Worm (Caenorhabditis elegans) whole organism, L1 larva: ENCODE measurements around the gene Y39B6A.41.

ENCODE experiments used
- aha-1 ChIP-seq: fragments of 150-350 bp; optimal IDR thresholded peaks from 2 replicates; lab custom pipeline; 2014; ENCODE audit warnings: missing biosample characterization, missing genetic modification characterization
- alr-1 ChIP-seq: fragments of 200-800 bp; sonication (Bioruptor generic); optimal IDR thresholded peaks from 2 replicates; lab custom pipeline; 2018; ENCODE audit warnings: borderline replicate concordance, mild to moderate bottlenecking, missing genetic modification characterization, missing compliant biosample characterization
- aly-2 ChIP-seq: fragments of 150-350 bp; optimal IDR thresholded peaks from 2 replicates; lab custom pipeline; 2014; ENCODE audit warnings: missing biosample characterization, missing genetic modification characterization
- ceh-8 ChIP-seq: fragments of 200-800 bp; sonication (Bioruptor generic); optimal IDR thresholded peaks from 2 replicates; lab custom pipeline; 2018; ENCODE audit warnings: mild to moderate bottlenecking, missing genetic modification characterization, moderate library complexity, missing compliant biosample characterization
- ceh-82 ChIP-seq, 3 experiments: fragments of 150-350 bp in 1 of 3; sonication (generic microtip) in 2 of 3; optimal IDR thresholded peaks; 2 replicates each; lab custom pipeline; 2014 to 2017; ENCODE audit warnings: missing biosample characterization in 3 of 3, missing genetic modification characterization in 3 of 3
- ceh-90 ChIP-seq: sonication (generic microtip); optimal IDR thresholded peaks from 2 replicates; lab custom pipeline; 2016; ENCODE audit warnings: missing genetic modification characterization, missing compliant biosample characterization
- ces-1 ChIP-seq: fragments of 150-350 bp; optimal IDR thresholded peaks from 2 replicates; lab custom pipeline; 2014; ENCODE audit warnings: missing biosample characterization, missing genetic modification reagents, missing genetic modification characterization
- dsc-1 ChIP-seq: sonication (generic microtip); optimal IDR thresholded peaks from 2 replicates; lab custom pipeline; 2016; ENCODE audit warnings: mild to moderate bottlenecking, missing genetic modification characterization, missing compliant biosample characterization
- efl-1 ChIP-seq, 4 experiments: fragments of 150-350 bp; optimal IDR thresholded peaks in 3 of 4; peaks in 1 of 4; 1 replicate in 1 of 4; 2 replicates in 3 of 4; lab custom pipeline; 2014; ENCODE audit warnings: missing biosample characterization in 2 of 4, missing genetic modification characterization in 2 of 4, missing genetic modification reagents in 2 of 4
- efl-3 ChIP-seq: fragments of 200-800 bp; sonication (Bioruptor generic); optimal IDR thresholded peaks from 2 replicates; lab custom pipeline; 2018; ENCODE audit warnings: mild to moderate bottlenecking, missing genetic modification characterization, missing compliant biosample characterization
- elt-3 ChIP-seq, 6 experiments: fragments of 150-350 bp in 1 of 6; sonication (generic microtip); optimal IDR thresholded peaks; 2 replicates each; lab custom pipeline; 2017 to 2018; ENCODE audit warnings: missing biosample characterization in 6 of 6, missing genetic modification characterization in 6 of 6, inconsistent platforms in 1 of 6
- ets-5 ChIP-seq: fragments of 200-800 bp; sonication (Bioruptor generic); IDR thresholded peaks from 2 replicates; pipeline ENCODE4 v1.3.6; 2022; ENCODE audit warnings: missing genetic modification characterization, missing compliant biosample characterization
- fkh-10 ChIP-seq: sonication (generic microtip); optimal IDR thresholded peaks from 2 replicates; lab custom pipeline; 2017; ENCODE audit warnings: missing biosample characterization, missing genetic modification reagents, missing genetic modification characterization
- fkh-4 ChIP-seq: sonication (generic microtip); optimal IDR thresholded peaks from 2 replicates; lab custom pipeline; 2016; ENCODE audit warnings: missing compliant biosample characterization, missing genetic modification characterization, borderline replicate concordance
- hlh-4 ChIP-seq: sonication (generic microtip); optimal IDR thresholded peaks from 2 replicates; lab custom pipeline; 2016; ENCODE audit warnings: mild to moderate bottlenecking, missing genetic modification characterization, missing compliant biosample characterization
- hpl-2 ChIP-seq: fragments of 150-350 bp; optimal IDR thresholded peaks from 2 replicates; lab custom pipeline; 2014; ENCODE audit warnings: missing biosample characterization, missing genetic modification reagents, missing genetic modification characterization
- irx-1 ChIP-seq: sonication (generic microtip); optimal IDR thresholded peaks from 2 replicates; lab custom pipeline; 2016; ENCODE audit warnings: missing genetic modification characterization, missing compliant biosample characterization
- isw-1 ChIP-seq: fragments of 200-800 bp; sonication (Bioruptor generic); IDR thresholded peaks from 2 replicates; pipeline ENCODE4 v1.3.6; 2022; ENCODE audit warnings: missing genetic modification characterization, missing compliant biosample characterization
- jun-1 ChIP-seq: fragments of 150-350 bp; optimal IDR thresholded peaks from 2 replicates; lab custom pipeline; 2014; ENCODE audit warnings: missing biosample characterization, missing genetic modification reagents, missing genetic modification characterization
- lin-15B ChIP-seq: fragments of 150-350 bp; sonication (generic microtip); optimal IDR thresholded peaks from 3 replicates; lab custom pipeline; 2014; ENCODE audit warnings: missing biosample characterization, missing genetic modification characterization
- lin-35 ChIP-seq, 2 experiments: fragments of 150-350 bp; optimal IDR thresholded peaks; 2 replicates each; lab custom pipeline; 2014; ENCODE audit warnings: missing biosample characterization in 2 of 2, missing genetic modification characterization in 2 of 2, missing genetic modification reagents in 2 of 2
- lin-39 ChIP-seq: fragments of 150-350 bp; optimal IDR thresholded peaks from 2 replicates; lab custom pipeline; 2014; ENCODE audit warnings: missing biosample characterization, missing genetic modification reagents, missing genetic modification characterization
- lir-3 ChIP-seq: sonication (generic microtip); optimal IDR thresholded peaks from 2 replicates; lab custom pipeline; 2016; ENCODE audit warnings: mild to moderate bottlenecking, missing genetic modification characterization, moderate library complexity, missing compliant biosample characterization; ENCODE audit not compliant: poor library complexity
- mab-9 ChIP-seq: fragments of 200-800 bp; sonication (Bioruptor generic); IDR thresholded peaks from 2 replicates; pipeline ENCODE4 v1.3.6; 2022; ENCODE audit warnings: missing genetic modification reagents, missing genetic modification characterization, missing compliant biosample characterization
- mef-2 ChIP-seq: fragments of 150-350 bp; optimal IDR thresholded peaks from 2 replicates; lab custom pipeline; 2014; ENCODE audit warnings: missing biosample characterization, missing genetic modification characterization
- nhr-11 ChIP-seq: fragments of 150-350 bp; optimal IDR thresholded peaks from 2 replicates; lab custom pipeline; 2014; ENCODE audit warnings: missing biosample characterization, missing genetic modification characterization
- nhr-19 ChIP-seq: fragments of 200-800 bp; sonication (Bioruptor generic); conservative IDR thresholded peaks from 2 replicates; pipeline ENCODE4 v1.3.6; 2022; ENCODE audit warnings: missing genetic modification characterization, missing compliant biosample characterization
- nhr-20 ChIP-seq: sonication (generic microtip); optimal IDR thresholded peaks from 2 replicates; lab custom pipeline; 2016; ENCODE audit warnings: mild to moderate bottlenecking, missing genetic modification characterization, missing compliant biosample characterization
- nhr-77 ChIP-seq: fragments of 150-350 bp; optimal IDR thresholded peaks from 2 replicates; lab custom pipeline; 2014; ENCODE audit warnings: missing biosample characterization, missing genetic modification characterization
- nhr-85 ChIP-seq: sonication (generic microtip); peaks from one replicate; lab custom pipeline; 2016; ENCODE audit warnings: missing genetic modification characterization, inconsistent platforms, missing compliant biosample characterization
- pqm-1 ChIP-seq: sonication (generic microtip); optimal IDR thresholded peaks from 3 replicates; lab custom pipeline; 2017; ENCODE audit warnings: missing biosample characterization, missing genetic modification characterization
- snpc-4 ChIP-seq: fragments of 150-350 bp; optimal IDR thresholded peaks from 2 replicates; lab custom pipeline; 2014; ENCODE audit warnings: missing biosample characterization, missing genetic modification characterization
- snu-23 ChIP-seq: sonication (generic microtip); optimal IDR thresholded peaks from 2 replicates; lab custom pipeline; 2016; ENCODE audit warnings: missing genetic modification characterization, missing compliant biosample characterization
- sox-4 ChIP-seq: sonication (generic microtip); optimal IDR thresholded peaks from 2 replicates; lab custom pipeline; 2016; ENCODE audit warnings: missing genetic modification characterization, missing compliant biosample characterization
- sup-37 ChIP-seq: fragments of 200-800 bp; sonication (Bioruptor generic); optimal IDR thresholded peaks from 2 replicates; lab custom pipeline; 2018; ENCODE audit warnings: mild to moderate bottlenecking, missing genetic modification characterization, missing compliant biosample characterization
- swsn-7 ChIP-seq: sonication (generic microtip); optimal IDR thresholded peaks from 2 replicates; lab custom pipeline; 2016; ENCODE audit warnings: missing genetic modification characterization, missing compliant biosample characterization
- tbx-2 ChIP-seq: sonication (generic microtip); optimal IDR thresholded peaks from 2 replicates; lab custom pipeline; 2016; ENCODE audit warnings: missing genetic modification characterization, missing compliant biosample characterization
- tlp-1 ChIP-seq: fragments of 150-350 bp; optimal IDR thresholded peaks from 2 replicates; lab custom pipeline; 2014; ENCODE audit warnings: missing biosample characterization, missing genetic modification characterization
- unc-62 ChIP-seq: fragments of 150-350 bp; optimal IDR thresholded peaks from 2 replicates; lab custom pipeline; 2014; ENCODE audit warnings: missing biosample characterization, missing genetic modification reagents, missing genetic modification characterization
- unc-86 ChIP-seq: sonication (generic microtip); optimal IDR thresholded peaks from 2 replicates; lab custom pipeline; 2016; ENCODE audit warnings: missing genetic modification characterization, missing compliant biosample characterization
- unc-98 ChIP-seq: fragments of 200-800 bp; sonication (Bioruptor generic); IDR thresholded peaks from 2 replicates; pipeline ENCODE4 v1.3.6; 2022; ENCODE audit warnings: missing genetic modification characterization, missing compliant biosample characterization
- vab-15 ChIP-seq: sonication (generic microtip); optimal IDR thresholded peaks from 2 replicates; lab custom pipeline; 2017; ENCODE audit warnings: missing genotype, mild to moderate bottlenecking, missing genetic modification characterization, missing compliant biosample characterization
- xbp-1 ChIP-seq: sonication (generic microtip); optimal IDR thresholded peaks from 2 replicates; lab custom pipeline; 2016; ENCODE audit warnings: missing genetic modification characterization, missing compliant biosample characterization
- zip-4 ChIP-seq: fragments of 200-800 bp; sonication (Bioruptor generic); optimal IDR thresholded peaks from 2 replicates; lab custom pipeline; 2018; ENCODE audit warnings: mild to moderate bottlenecking, missing genetic modification characterization, moderate library complexity, missing compliant biosample characterization
- ztf-11 ChIP-seq, 2 experiments: sonication (generic microtip); optimal IDR thresholded peaks; 2 replicates each; lab custom pipeline; 2016 to 2017; ENCODE audit warnings: missing genetic modification characterization in 2 of 2, missing biosample characterization in 1 of 2, missing compliant biosample characterization in 1 of 2
- ztf-4 ChIP-seq: fragments of 150-350 bp; optimal IDR thresholded peaks from 2 replicates; lab custom pipeline; 2014; ENCODE audit warnings: missing biosample characterization, missing genetic modification characterization

The Y39B6A.41 gene

ce11 chrV:18993017-18993416 is 15.2 kb upstream of the Y39B6A.41 start:
- TF ChIP-seq ceh-8 (GFP tag; lab: Kevin White, UChicago) (no peak), efl-1 (optimal IDR thresholded peaks at IDR 0.05; lab: Kevin White, UChicago) (no peak), efl-1 (GFP tag; optimal IDR thresholded peaks at IDR 0.05 in 1 of 2; lab: Kevin White, UChicago) (peak in 1 of 2 experiments; percentile 25), lin-39 (tag; lab: Kevin White, UChicago) (no peak), nhr-77 (tag; lab: Kevin White, UChicago) (no peak)

- TF ChIP-seq ces-1 (GFP tag; lab: Kevin White, UChicago), result no peak
- no peak for TF ChIP-seq nhr-20 (tag; lab: Kevin White, UChicago)
- no peak for TF ChIP-seq mef-2
These were observed 13.2 kb upstream of the Y39B6A.41 start for ce11 chrV:18990958-18991357.

- TF ChIP-seq jun-1 (tag; lab: Kevin White, UChicago) (peak; percentile 75), efl-3 (no peak), tbx-2 (tag; lab: Kevin White, UChicago) (peak; percentile 80), efl-1 (optimal IDR thresholded peaks at IDR 0.05; lab: Kevin White, UChicago) (peak; percentile 70 to 82), efl-1 (GFP tag; optimal IDR thresholded peaks at IDR 0.05 in 1 of 2; lab: Kevin White, UChicago) (peak; percentile 79 to 98), mef-2 (no peak), lir-3 (tag; lab: Kevin White, UChicago) (no peak), snu-23 (GFP tag; lab: Kevin White, UChicago) (peak; percentile 85), tlp-1 (tag; lab: Kevin White, UChicago) (no peak), nhr-20 (tag; lab: Kevin White, UChicago) (peak; percentile 67), nhr-11 (tag; lab: Kevin White, UChicago) (peak; percentile 42), elt-3 (tag; optimal IDR thresholded peaks at IDR 0.05; lab: Kevin White, UChicago) (peak in 1 of 6 experiments; percentile 9), isw-1 (GFP tag; lab: Robert Waterston, UW) (peak; percentile 69), zip-4 (no peak), sox-4 (tag; lab: Kevin White, UChicago) (peak; percentile 56), alr-1 (no peak), dsc-1 (tag; lab: Kevin White, UChicago) (peak; percentile 77), xbp-1 (tag; lab: Kevin White, UChicago) (peak; percentile 75), lin-39 (tag; lab: Kevin White, UChicago) (peak; percentile 57), unc-62 (GFP tag; lab: Kevin White, UChicago) (no peak), ztf-11 (tag; optimal IDR thresholded peaks at IDR 0.05; lab: Kevin White, UChicago) (peak in 1 of 2 experiments; percentile 46), mab-9 (GFP tag; lab: Robert Waterston, UW) (peak; percentile 79), aha-1 (tag; lab: Kevin White, UChicago) (no peak), nhr-19 (GFP tag; lab: Robert Waterston, UW) (peak; percentile 93), hpl-2 (peak; percentile 9), ztf-4 (tag; lab: Kevin White, UChicago) (peak; percentile 24), unc-98 (GFP tag; lab: Robert Waterston, UW) (peak; percentile 55; the same call in 1 of the 2 replicates), ceh-82 (tag; optimal IDR thresholded peaks at IDR 0.05; lab: Kevin White, UChicago) (peak; percentile 75 to 90 (median 89)), aly-2 (tag; lab: Kevin White, UChicago) (peak; percentile 53), lin-35 (GFP tag; optimal IDR thresholded peaks at IDR 0.05; lab: Kevin White, UChicago) (peak; percentile 74 to 85), swsn-7 (tag; lab: Kevin White, UChicago) (peak; percentile 82), vab-15 (tag; lab: Kevin White, UChicago) (no peak), ets-5 (no peak), irx-1 (tag; lab: Kevin White, UChicago) (peak; percentile 72), snpc-4 (peak; percentile 62), hlh-4 (tag; lab: Kevin White, UChicago) (no peak), sup-37 (GFP tag; lab: Kevin White, UChicago) (peak; percentile 53), fkh-10 (GFP tag; lab: Kevin White, UChicago) (no peak), ceh-90 (peak; percentile 57), lin-15B (tag; lab: Kevin White, UChicago) (peak; percentile 38), unc-86 (tag; lab: Kevin White, UChicago) (peak; percentile 67), pqm-1 (no peak), fkh-4 (peak; percentile 43), nhr-85 (tag; lab: Kevin White, UChicago) (peak; percentile 85)
These were observed 12.6 kb upstream of the Y39B6A.41 start, which contains the start of the genes reps-1 and Y39B6A.37 for ce11 chrV:18990238-18990901. reps-1 (minus strand) TSS chrV:18990500. Y39B6A.37 (plus strand) TSS chrV:18990851.
